Fruit fly (Drosophila melanogaster) whole organism, embryonic: ENCODE data around the gene CG43230.

Experiments
- BEAF-32 ChIP-seq: fragments of 200-800 bp; sonication (Bioruptor generic); optimal IDR thresholded peaks from 3 replicates; lab custom pipeline; 2017; ENCODE audit warnings: missing biosample characterization, missing genetic modification characterization, mild to moderate bottlenecking, moderate library complexity, missing genetic modification reagents
- C15 ChIP-seq: fragments of 200-800 bp; sonication (Bioruptor generic); IDR thresholded peaks from 3 replicates; pipeline ENCODE4 v1.3.6; 2022; ENCODE audit warnings: missing biosample characterization, missing genetic modification characterization
- CG10274 ChIP-seq: fragments of 200-800 bp; sonication (Bioruptor generic); optimal IDR thresholded peaks from 3 replicates; lab custom pipeline; 2017; ENCODE audit warnings: missing biosample characterization, mild to moderate bottlenecking, missing genetic modification characterization
- CG12391 ChIP-seq: fragments of 200-800 bp; sonication (Bioruptor generic); optimal IDR thresholded peaks from 3 replicates; lab custom pipeline; 2018; ENCODE audit warnings: missing biosample characterization, mild to moderate bottlenecking, missing genetic modification characterization, moderate library complexity
- CG12659 ChIP-seq: fragments of 200-800 bp; sonication (Bioruptor generic); optimal IDR thresholded peaks from 3 replicates; lab custom pipeline; 2017; ENCODE audit warnings: mild to moderate bottlenecking, missing biosample characterization, missing genetic modification reagents, missing genetic modification characterization
- CG13287 ChIP-seq: fragments of 200-800 bp; sonication (Bioruptor generic); IDR thresholded peaks from 2 replicates; pipeline ENCODE4 v1.3.6; 2022; ENCODE audit warnings: missing biosample characterization, missing genetic modification characterization; ENCODE audit not compliant: partially characterized antibody
- CG14710 ChIP-seq: fragments of 200-800 bp; sonication (Bioruptor generic); optimal IDR thresholded peaks from 3 replicates; lab custom pipeline; 2019; ENCODE audit warnings: missing biosample characterization, mild to moderate bottlenecking, missing genetic modification characterization, moderate library complexity
- CG15479 ChIP-seq: fragments of 200-800 bp; sonication (Bioruptor generic); optimal IDR thresholded peaks from 3 replicates; lab custom pipeline; 2019; ENCODE audit warnings: missing biosample characterization, mild to moderate bottlenecking, missing genetic modification characterization, moderate library complexity
- CG17361 ChIP-seq: fragments of 200-800 bp; sonication (Bioruptor generic); IDR thresholded peaks from 3 replicates; pipeline ENCODE4 v1.3.6; 2022; ENCODE audit warnings: missing biosample characterization, missing genetic modification characterization
- CG17802 ChIP-seq: fragments of 200-800 bp; sonication (Bioruptor generic); optimal IDR thresholded peaks from 2 replicates; lab custom pipeline; 2018; ENCODE audit warnings: missing biosample characterization, mild to moderate bottlenecking, missing genetic modification characterization, moderate library complexity
- CG17829 ChIP-seq: fragments of 200-800 bp; optimal IDR thresholded peaks from 2 replicates; lab custom pipeline; 2019; ENCODE audit warnings: missing biosample characterization, mild to moderate bottlenecking, missing genetic modification characterization, moderate library complexity
- CG31441 ChIP-seq: fragments of 200-800 bp; sonication (Bioruptor generic); IDR thresholded peaks from 2 replicates; pipeline ENCODE4 v1.3.6; 2022; ENCODE audit warnings: missing biosample characterization, missing genetic modification characterization
- CG3847 ChIP-seq: fragments of 200-800 bp; sonication (Bioruptor generic); IDR thresholded peaks from 2 replicates; pipeline ENCODE4 v1.3.6; 2022; ENCODE audit warnings: missing biosample characterization, missing genetic modification characterization
- CG4360 ChIP-seq: fragments of 200-800 bp; sonication (Bioruptor generic); IDR thresholded peaks from 2 replicates; pipeline ENCODE4 v1.3.6; 2022; ENCODE audit warnings: missing biosample characterization, missing genetic modification characterization
- CG5245 ChIP-seq: fragments of 200-800 bp; sonication (Bioruptor generic); optimal IDR thresholded peaks from 3 replicates; lab custom pipeline; 2016; ENCODE audit warnings: missing biosample characterization, missing genetic modification characterization
- CG7839 ChIP-seq: fragments of 200-800 bp; sonication (Bioruptor generic); optimal IDR thresholded peaks from 3 replicates; lab custom pipeline; 2018; ENCODE audit warnings: missing biosample characterization, mild to moderate bottlenecking, missing genetic modification characterization, moderate library complexity
- CG8359 ChIP-seq: fragments of 200-800 bp; sonication (Bioruptor generic); optimal IDR thresholded peaks from 2 replicates; lab custom pipeline; 2017; ENCODE audit warnings: missing biosample characterization, mild to moderate bottlenecking, missing genetic modification characterization, borderline replicate concordance
- CG9797 ChIP-seq: fragments of 200-800 bp; sonication (Bioruptor generic); optimal IDR thresholded peaks from 3 replicates; lab custom pipeline; 2018; ENCODE audit warnings: missing biosample characterization, mild to moderate bottlenecking, missing genetic modification characterization
- Hr3 ChIP-seq: fragments of 200-800 bp; sonication (Bioruptor generic); optimal IDR thresholded peaks from 3 replicates; lab custom pipeline; 2016; ENCODE audit warnings: missing biosample characterization, missing genetic modification characterization
- Hsf ChIP-seq: fragments of 200-800 bp; sonication (Bioruptor generic); optimal IDR thresholded peaks from 3 replicates; lab custom pipeline; 2016; ENCODE audit warnings: missing biosample characterization, missing genetic modification characterization
- MBD-R2 ChIP-seq: fragments of 200-800 bp; sonication (Bioruptor generic); IDR thresholded peaks from 2 replicates; pipeline ENCODE4 v1.3.6; 2022; ENCODE audit warnings: missing biosample characterization, missing genetic modification characterization
- Mad ChIP-seq: fragments of 200-800 bp; sonication (Bioruptor generic); optimal IDR thresholded peaks from 2 replicates; lab custom pipeline; 2016; ENCODE audit warnings: missing biosample characterization, missing genetic modification characterization
- Mrtf ChIP-seq: fragments of 200-800 bp; sonication (Bioruptor generic); IDR thresholded peaks from 3 replicates; pipeline ENCODE4 v1.3.6; 2022; ENCODE audit warnings: missing biosample characterization, missing genetic modification characterization
- Rx ChIP-seq: fragments of 200-800 bp; sonication (Bioruptor generic); IDR thresholded peaks from 2 replicates; pipeline ENCODE4 v1.3.6; 2022; ENCODE audit warnings: missing biosample characterization, missing genetic modification characterization
- Spps ChIP-seq: fragments of 200-800 bp; sonication (Bioruptor generic); optimal IDR thresholded peaks from 2 replicates; lab custom pipeline; 2018; ENCODE audit warnings: missing biosample characterization, mild to moderate bottlenecking, missing genetic modification characterization
- TFAM ChIP-seq: fragments of 200-800 bp; sonication (Bioruptor generic); optimal IDR thresholded peaks from 2 replicates; lab custom pipeline; 2017; ENCODE audit warnings: missing biosample characterization, missing genetic modification characterization, inconsistent platforms
- Usf ChIP-seq: fragments of 200-800 bp; sonication (Bioruptor generic); optimal IDR thresholded peaks from 2 replicates; lab custom pipeline; 2017; ENCODE audit warnings: missing genotype, missing biosample characterization, missing genetic modification characterization
- YL-1 ChIP-seq: fragments of 200-800 bp; sonication (Bioruptor generic); optimal IDR thresholded peaks from 3 replicates; lab custom pipeline; 2017; ENCODE audit warnings: missing biosample characterization, mild to moderate bottlenecking, missing genetic modification characterization
- bowl ChIP-seq: fragments of 200-800 bp; sonication (Bioruptor generic); IDR thresholded peaks from 2 replicates; pipeline ENCODE4 v1.3.6; 2022; ENCODE audit warnings: missing biosample characterization, missing genetic modification characterization
- bsh ChIP-seq, 2 experiments: fragments of 200-800 bp; sonication (Bioruptor generic); optimal IDR thresholded peaks; 2 replicates each; lab custom pipeline; 2017 to 2018; ENCODE audit warnings: mild to moderate bottlenecking in 2 of 2, missing biosample characterization in 2 of 2, missing genetic modification characterization in 2 of 2, moderate library complexity in 1 of 2
- disco-r ChIP-seq: fragments of 200-800 bp; sonication (Bioruptor generic); optimal IDR thresholded peaks from 2 replicates; lab custom pipeline; 2016; ENCODE audit warnings: missing biosample characterization, missing genetic modification characterization
- en ChIP-seq: fragments of 200-800 bp; sonication (Bioruptor generic); optimal IDR thresholded peaks from 2 replicates; lab custom pipeline; 2016; ENCODE audit warnings: missing biosample characterization, missing genetic modification characterization
- exex ChIP-seq: fragments of 200-800 bp; sonication (Bioruptor generic); optimal IDR thresholded peaks from 4 replicates; lab custom pipeline; 2018; ENCODE audit warnings: missing biosample characterization, mild to moderate bottlenecking, missing genetic modification characterization, moderate library complexity
- eyg ChIP-seq: fragments of 200-800 bp; sonication (Bioruptor generic); optimal IDR thresholded peaks from 3 replicates; lab custom pipeline; 2016; ENCODE audit warnings: missing biosample characterization, missing genetic modification characterization
- fd96Cb ChIP-seq: fragments of 200-800 bp; sonication (Bioruptor generic); optimal IDR thresholded peaks from 2 replicates; lab custom pipeline; 2018; ENCODE audit warnings: missing biosample characterization, mild to moderate bottlenecking, missing genetic modification characterization, moderate library complexity
- fru ChIP-seq: fragments of >200 bp; optimal IDR thresholded peaks from 2 replicates; lab custom pipeline; 2017
- gcm2 ChIP-seq: fragments of 200-800 bp; sonication (Bioruptor generic); optimal IDR thresholded peaks from 2 replicates; lab custom pipeline; 2016; ENCODE audit warnings: missing biosample characterization, missing genetic modification characterization
- klu ChIP-seq: fragments of 200-800 bp; sonication (Bioruptor generic); IDR thresholded peaks from 2 replicates; pipeline ENCODE4 v1.3.6; 2022; ENCODE audit warnings: missing biosample characterization, missing genetic modification characterization
- knrl ChIP-seq: fragments of 200-800 bp; sonication (Bioruptor generic); IDR thresholded peaks from 3 replicates; pipeline ENCODE4 v1.3.6; 2022; ENCODE audit warnings: missing biosample characterization, missing genetic modification characterization; ENCODE audit not compliant: partially characterized antibody
- lilli ChIP-seq: fragments of 200-800 bp; sonication (Bioruptor generic); optimal IDR thresholded peaks from 3 replicates; lab custom pipeline; 2016; ENCODE audit warnings: missing biosample characterization, missing genetic modification characterization
- mirr ChIP-seq: fragments of 200-800 bp; sonication (Bioruptor generic); optimal IDR thresholded peaks from 3 replicates; lab custom pipeline; 2018; ENCODE audit warnings: missing biosample characterization, mild to moderate bottlenecking, missing genetic modification characterization
- nerfin-1 ChIP-seq: fragments of 200-800 bp; sonication (Bioruptor generic); optimal IDR thresholded peaks from 3 replicates; lab custom pipeline; 2019; ENCODE audit warnings: missing biosample characterization, mild to moderate bottlenecking, missing genetic modification characterization, moderate library complexity
- pita ChIP-seq: fragments of 200-800 bp; sonication (Bioruptor generic); optimal IDR thresholded peaks from 2 replicates; lab custom pipeline; 2017; ENCODE audit warnings: missing biosample characterization, mild to moderate bottlenecking, missing genetic modification characterization
- pzg ChIP-seq: fragments of 200-800 bp; sonication (Bioruptor generic); optimal IDR thresholded peaks from 3 replicates; lab custom pipeline; 2018; ENCODE audit warnings: missing biosample characterization, mild to moderate bottlenecking, missing genetic modification characterization, moderate library complexity
- row ChIP-seq: fragments of 200-800 bp; sonication (Bioruptor generic); IDR thresholded peaks from 3 replicates; pipeline ENCODE4 v1.3.6; 2022; ENCODE audit warnings: missing biosample characterization, missing genetic modification characterization
- sens ChIP-seq: fragments of 200-800 bp; sonication (Bioruptor generic); peaks from one replicate; lab custom pipeline; 2016; ENCODE audit warnings: missing biosample characterization, missing genetic modification characterization
- slou ChIP-seq: fragments of 200-800 bp; sonication (Bioruptor generic); optimal IDR thresholded peaks from 3 replicates; lab custom pipeline; 2016; ENCODE audit warnings: missing biosample characterization, missing genetic modification characterization
- sob ChIP-seq: fragments of 200-800 bp; sonication (Bioruptor generic); IDR thresholded peaks from 2 replicates; pipeline ENCODE4 v1.3.6; 2022; ENCODE audit warnings: missing biosample characterization, missing genetic modification characterization
- stwl ChIP-seq: fragments of 200-800 bp; sonication (Bioruptor generic); optimal IDR thresholded peaks from 3 replicates; lab custom pipeline; 2018; ENCODE audit warnings: missing biosample characterization, mild to moderate bottlenecking, missing genetic modification characterization, moderate library complexity
- sug ChIP-seq: fragments of 200-800 bp; optimal IDR thresholded peaks from 2 replicates; lab custom pipeline; 2019; ENCODE audit warnings: missing biosample characterization, mild to moderate bottlenecking, missing genetic modification characterization, moderate library complexity
- yki ChIP-seq: fragments of >200 bp; optimal IDR thresholded peaks from 3 replicates; lab custom pipeline; 2018
- zfh2 ChIP-seq: fragments of 200-800 bp; sonication (Bioruptor generic); optimal IDR thresholded peaks from 2 replicates; lab custom pipeline; 2016; ENCODE audit warnings: missing biosample characterization, missing genetic modification characterization

The CG43230 gene

dm6 chr2L:15256249-15256648 is 41.2 kb downstream of the CG43230 start, which contains the start of the genes PolD3 and Uxt:
TSS of gene PolD3 (minus strand) at chr2L:15256304.
TSS of gene Uxt (plus strand) at chr2L:15256581.
- TF ChIP-seq stwl (tag; lab: Kevin White, UChicago) (peak; percentile 71), sob (GFP tag; lab: Robert Waterston, UW) (no peak), fd96Cb (no peak), TFAM (no peak), CG12659 (peak; percentile 32), YL-1 (GFP tag; lab: Kevin White, UChicago) (peak; percentile 34), zfh2 (GFP tag; lab: Kevin White, UChicago) (no peak), bowl (GFP tag; lab: Robert Waterston, UW) (no peak), C15 (no peak), Usf (GFP tag; lab: Kevin White, UChicago) (no peak), lilli (GFP tag; lab: Kevin White, UChicago) (no peak), CG9797 (GFP tag; lab: Kevin White, UChicago) (peak; percentile 11), CG17361 (0 out of 3 replicates have a peak, but pooled peaks have one; percentile 33), pzg (GFP tag; lab: Kevin White, UChicago) (peak; percentile 36), CG7839 (tag; lab: Kevin White, UChicago) (no peak), eyg (GFP tag; lab: Kevin White, UChicago) (no peak), yki (no peak), Hsf (no peak), klu (no peak), slou (GFP tag; lab: Kevin White, UChicago) (no peak), CG8359 (no peak), row (GFP tag; lab: Robert Waterston, UW) (peak; percentile 78), gcm2 (GFP tag; lab: Kevin White, UChicago) (no peak), CG4360 (GFP tag; lab: Robert Waterston, UW) (no peak), MBD-R2 (GFP tag; lab: Robert Waterston, UW) (peak; percentile 76), Rx (GFP tag; lab: Robert Waterston, UW) (no peak), CG10274 (GFP tag; lab: Kevin White, UChicago) (no peak), Hr3 (GFP tag; lab: Kevin White, UChicago) (no peak), CG5245 (GFP tag; lab: Kevin White, UChicago) (no peak), pita (GFP tag; lab: Kevin White, UChicago) (no peak), Spps (tag; lab: Kevin White, UChicago) (no peak), CG14710 (tag; lab: Kevin White, UChicago) (peak; percentile 38), CG3847 (GFP tag; lab: Robert Waterston, UW) (peak; percentile 27; the same call in 1 of the 2 replicates), CG12391 (tag; lab: Kevin White, UChicago) (peak; percentile 7), BEAF-32 (GFP tag; lab: Kevin White, UChicago) (peak; percentile 52), exex (tag; lab: Kevin White, UChicago) (no peak), sug (tag; lab: Kevin White, UChicago) (peak; percentile 3), fru (lab: Kevin White, UChicago) (no peak), bsh (GFP tag; optimal IDR thresholded peaks at IDR 0.05; lab: Kevin White, UChicago) (no peak), nerfin-1 (tag; lab: Kevin White, UChicago) (no peak), knrl (GFP tag; lab: Robert Waterston, UW) (0 out of 3 replicates have a peak, but pooled peaks have one; percentile 16), disco-r (GFP tag; lab: Kevin White, UChicago) (no peak), CG17802 (tag; lab: Kevin White, UChicago) (no peak), en (GFP tag; lab: Kevin White, UChicago) (no peak), Mrtf (GFP tag; lab: Robert Waterston, UW) (no peak), CG17829 (tag; lab: Kevin White, UChicago) (peak; percentile 31), CG31441 (GFP tag; lab: Robert Waterston, UW) (0 out of 2 replicates have a peak, but pooled peaks have one; percentile 12), CG13287 (GFP tag; lab: Robert Waterston, UW) (peak; percentile 60), CG15479 (GFP tag; lab: Kevin White, UChicago) (peak; percentile 60), sens (GFP tag; lab: Kevin White, UChicago) (peak; percentile 13), mirr (GFP tag; lab: Kevin White, UChicago) (no peak), Mad (GFP tag; lab: Kevin White, UChicago) (no peak)
